Fruit fly (Drosophila melanogaster): ENCODE results near the gene CG33116.

CG33116 gene

DNA sequence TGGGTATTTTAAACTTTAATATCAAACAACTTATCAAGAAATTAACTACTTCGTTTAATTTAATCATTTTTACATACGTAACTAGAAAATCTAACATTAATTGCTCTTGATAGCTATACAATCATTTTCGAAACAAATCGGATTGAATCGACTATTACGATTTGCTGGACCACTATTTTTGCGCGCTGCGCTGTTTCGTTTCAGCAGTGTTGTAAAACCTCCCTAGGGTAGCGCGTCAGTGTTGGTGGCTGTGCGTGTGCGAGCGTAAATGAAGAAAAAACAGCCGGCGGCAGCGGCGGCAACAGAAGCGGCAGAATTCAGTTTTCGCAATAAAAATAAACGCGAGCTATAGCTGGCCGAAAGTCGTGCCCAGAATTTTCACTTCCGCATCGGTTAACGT is at the start of gene CG33116 (continued):
- no peak for TF ChIP-seq usp (GFP tag; optimal IDR thresholded peaks at IDR 0.05)
- peak; percentile 72 for TF ChIP-seq Sox100B (GFP tag; optimal IDR thresholded peaks at IDR 0.05)
- peak; percentile 42; the same call in 1 of the 3 replicates for TF ChIP-seq CG6791 (GFP tag; IDR thresholded peaks at IDR 0.05; ENCODE audit: partially characterized antibody)
- TF ChIP-seq danr (GFP tag; IDR thresholded peaks at IDR 0.05) = peak; percentile 31; the same call in 1 of the 2 replicates
- TF ChIP-seq Asciz (GFP tag; optimal IDR thresholded peaks at IDR 0.05) = peak; percentile 68
- no peak for TF ChIP-seq zf30C (GFP tag; optimal IDR thresholded peaks at IDR 0.05)
- peak; percentile 92 for TF ChIP-seq Rfx (GFP tag; IDR thresholded peaks at IDR 0.05)
- peak; percentile 86 for TF ChIP-seq dmrt99B (tag; optimal IDR thresholded peaks at IDR 0.05)
- peak; percentile 60 for TF ChIP-seq Hey (tag; optimal IDR thresholded peaks at IDR 0.05)
- TF ChIP-seq CG11093 (GFP tag; IDR thresholded peaks at IDR 0.05) = peak; percentile 20; the same call in 1 of the 3 replicates
- TF ChIP-seq CG15269 (tag; optimal IDR thresholded peaks at IDR 0.05) = peak; percentile 80
- TF ChIP-seq CG6765 (GFP tag; optimal IDR thresholded peaks at IDR 0.05) = peak; percentile 71
- TF ChIP-seq Hmr (GFP tag; optimal IDR thresholded peaks at IDR 0.05) = peak; percentile 88
- peak; percentile 65 for TF ChIP-seq Rx (GFP tag; IDR thresholded peaks at IDR 0.05)
- TF ChIP-seq maf-S (GFP tag; optimal IDR thresholded peaks at IDR 0.05) = peak; percentile 82
- peak; percentile 70 for TF ChIP-seq CG2875 (GFP tag; optimal IDR thresholded peaks at IDR 0.05)
- TF ChIP-seq CG32767 (GFP tag; IDR thresholded peaks at IDR 0.05) = 0 out of 2 replicates have a peak, but pooled peaks have one; percentile 54
- TF ChIP-seq insv (GFP tag; optimal IDR thresholded peaks at IDR 0.05) = peak in 1 of 2 experiments; percentile 25
- no peak for TF ChIP-seq tna (GFP tag; IDR thresholded peaks at IDR 0.05; ENCODE audit: partially characterized antibody)
- TF ChIP-seq D19A (tag; optimal IDR thresholded peaks at IDR 0.05) = peak; percentile 75
- TF ChIP-seq D (optimal IDR thresholded peaks at IDR 0.05) = no peak
- peak; percentile 63 for TF ChIP-seq D (GFP tag; optimal IDR thresholded peaks at IDR 0.05)
- TF ChIP-seq CG11398 (GFP tag; optimal IDR thresholded peaks at IDR 0.05) = peak; percentile 60
- TF ChIP-seq nerfin-1 (tag; optimal IDR thresholded peaks at IDR 0.05) = peak; percentile 80
- peak; percentile 12 for TF ChIP-seq luna (GFP tag; optimal IDR thresholded peaks at IDR 0.05)
- peak; percentile 90 for TF ChIP-seq lab (GFP tag; optimal IDR thresholded peaks at IDR 0.05)
- peak; percentile 83 for TF ChIP-seq CG3847 (GFP tag; IDR thresholded peaks at IDR 0.05)
- TF ChIP-seq CHES-1-like (GFP tag; optimal IDR thresholded peaks at IDR 0.05) = peak; percentile 81
- TF ChIP-seq Atf-2 (GFP tag; optimal IDR thresholded peaks at IDR 0.05) = peak; percentile 65
- TF ChIP-seq CG5180 (GFP tag; optimal IDR thresholded peaks at IDR 0.05) = peak; percentile 9
- TF ChIP-seq amos (GFP tag; IDR thresholded peaks at IDR 0.05; ENCODE audit: partially characterized antibody) = no peak; the same call in 1 of the 2 replicates
- TF ChIP-seq BEAF-32 (GFP tag; optimal IDR thresholded peaks at IDR 0.05) = peak; percentile 29
- peak; percentile 47 for TF ChIP-seq Dp (GFP tag; optimal IDR thresholded peaks at IDR 0.05)

DNA sequence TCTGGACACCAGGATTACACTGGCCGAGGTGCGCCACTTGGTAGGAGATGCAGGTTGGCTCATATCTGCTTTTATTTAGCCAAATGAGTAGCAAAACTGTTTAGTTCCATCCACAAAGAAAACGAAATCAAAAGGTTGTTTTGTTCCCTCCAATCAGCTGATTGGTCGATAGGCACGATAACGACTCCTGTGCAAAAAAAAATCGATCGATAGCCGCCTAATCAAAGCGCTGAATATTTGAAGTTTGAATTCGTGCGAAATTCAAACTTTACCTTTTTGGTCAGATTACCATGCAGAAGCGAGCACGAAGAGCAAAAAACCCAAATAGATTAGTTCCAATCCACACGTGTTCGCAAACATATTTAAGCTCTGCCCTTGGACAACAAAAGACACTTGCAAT is 48.7 kb upstream of the CG33116 start, which contains the start of the genes CG10195 and CG13084:
CG10195 (minus strand) TSS at position 167 of the 400 bp plus-strand sequence.
CG13084 (plus strand) TSS at position 392 of the 400 bp plus-strand sequence.
- TF ChIP-seq btn (GFP tag; optimal IDR thresholded peaks at IDR 0.05) (no peak), HLH3B (GFP tag; IDR thresholded peaks at IDR 0.05) (no peak), CG6272 (GFP tag; IDR thresholded peaks at IDR 0.05) (no peak), tna (GFP tag; IDR thresholded peaks at IDR 0.05; ENCODE audit: partially characterized antibody) (0 out of 2 replicates have a peak, but pooled peaks have one; percentile 54), Dad (GFP tag; optimal IDR thresholded peaks at IDR 0.05) (no peak), CG5180 (GFP tag; optimal IDR thresholded peaks at IDR 0.05) (no peak), Hr78 (GFP tag; optimal IDR thresholded peaks at IDR 0.05) (no peak), CG16863 (GFP tag; optimal IDR thresholded peaks at IDR 0.05) (no peak), CG34422 (GFP tag; IDR thresholded peaks at IDR 0.05) (no peak), crp (GFP tag; optimal IDR thresholded peaks at IDR 0.05) (peak in 1 of 2 experiments; percentile 81), ERR (GFP tag; optimal IDR thresholded peaks at IDR 0.05) (no peak), CG10565 (GFP tag; optimal IDR thresholded peaks at IDR 0.05) (no peak), CHES-1-like (GFP tag; optimal IDR thresholded peaks at IDR 0.05) (no peak), HmgD (GFP tag; optimal IDR thresholded peaks at IDR 0.05) (no peak), Dll (GFP tag; IDR thresholded peaks at IDR 0.05; ENCODE audit: partially characterized antibody) (peak; percentile 63; the same call in 3 of the 4 replicates), D19B (GFP tag; optimal IDR thresholded peaks at IDR 0.05) (no peak), sim (GFP tag; IDR thresholded peaks at IDR 0.05) (no peak), stc (GFP tag; IDR thresholded peaks at IDR 0.05) (no peak), hb (GFP tag; IDR thresholded peaks at IDR 0.05; ENCODE audit: partially characterized antibody) (no peak), CG34224 (GFP tag; IDR thresholded peaks at IDR 0.05; ENCODE audit: partially characterized antibody) (peak; percentile 64)
